Fruit fly (Drosophila melanogaster) whole organism, embryonic: ENCODE data around the gene Men.

ENCODE experiments used
- BtbVII ChIP-seq: fragments of 200-800 bp; sonication (Bioruptor generic); optimal IDR thresholded peaks from 3 replicates; lab custom pipeline; 2017; ENCODE audit warnings: missing biosample characterization, mild to moderate bottlenecking, missing genetic modification characterization
- CG10274 ChIP-seq: fragments of 200-800 bp; sonication (Bioruptor generic); optimal IDR thresholded peaks from 3 replicates; lab custom pipeline; 2017; ENCODE audit warnings: missing biosample characterization, mild to moderate bottlenecking, missing genetic modification characterization
- CG11398 ChIP-seq: fragments of 200-800 bp; sonication (Bioruptor generic); optimal IDR thresholded peaks from 2 replicates; lab custom pipeline; 2016; ENCODE audit warnings: missing biosample characterization, missing genetic modification characterization
- CG11696 ChIP-seq: fragments of 200-800 bp; sonication (Bioruptor generic); IDR thresholded peaks from 2 replicates; pipeline ENCODE4 v1.3.6; 2022; ENCODE audit warnings: missing biosample characterization, missing genetic modification characterization
- CG12104 ChIP-seq: fragments of 200-800 bp; sonication (Bioruptor generic); optimal IDR thresholded peaks from 3 replicates; lab custom pipeline; 2016; ENCODE audit warnings: missing biosample characterization, missing genetic modification characterization
- CG1233 ChIP-seq: fragments of 200-800 bp; sonication (Bioruptor generic); optimal IDR thresholded peaks from 4 replicates; lab custom pipeline; 2018; ENCODE audit warnings: missing biosample characterization, mild to moderate bottlenecking, missing genetic modification characterization
- CG12391 ChIP-seq: fragments of 200-800 bp; sonication (Bioruptor generic); optimal IDR thresholded peaks from 3 replicates; lab custom pipeline; 2018; ENCODE audit warnings: missing biosample characterization, mild to moderate bottlenecking, missing genetic modification characterization, moderate library complexity
- CG14441 ChIP-seq: fragments of 200-800 bp; sonication (Bioruptor generic); IDR thresholded peaks from 2 replicates; pipeline ENCODE4 v1.3.6; 2022; ENCODE audit warnings: missing biosample characterization, missing genetic modification characterization
- CG14710 ChIP-seq: fragments of 200-800 bp; sonication (Bioruptor generic); optimal IDR thresholded peaks from 3 replicates; lab custom pipeline; 2019; ENCODE audit warnings: missing biosample characterization, mild to moderate bottlenecking, missing genetic modification characterization, moderate library complexity
- CG1602 ChIP-seq: fragments of 200-800 bp; sonication (Bioruptor generic); optimal IDR thresholded peaks from 3 replicates; lab custom pipeline; 2016; ENCODE audit warnings: missing biosample characterization, missing genetic modification characterization
- CG17802 ChIP-seq: fragments of 200-800 bp; sonication (Bioruptor generic); optimal IDR thresholded peaks from 2 replicates; lab custom pipeline; 2018; ENCODE audit warnings: missing biosample characterization, mild to moderate bottlenecking, missing genetic modification characterization, moderate library complexity
- CG2889 ChIP-seq: fragments of 200-800 bp; sonication (Bioruptor generic); IDR thresholded peaks from 3 replicates; pipeline ENCODE4 v1.3.6; 2022; ENCODE audit warnings: missing biosample characterization, missing genetic modification characterization
- CG32767 ChIP-seq: fragments of 200-800 bp; sonication (Bioruptor generic); IDR thresholded peaks from 2 replicates; pipeline ENCODE4 v1.3.6; 2022; ENCODE audit warnings: missing biosample characterization, missing genetic modification characterization
- CG4282 ChIP-seq: fragments of 200-800 bp; sonication (Bioruptor generic); optimal IDR thresholded peaks from 2 replicates; lab custom pipeline; 2016; ENCODE audit warnings: missing biosample characterization, missing genetic modification characterization
- CG4424 ChIP-seq: fragments of 200-800 bp; sonication (Bioruptor generic); optimal IDR thresholded peaks from 3 replicates; lab custom pipeline; 2016; ENCODE audit warnings: missing biosample characterization, missing genetic modification characterization
- CG4820 ChIP-seq: fragments of 200-800 bp; sonication (Bioruptor generic); optimal IDR thresholded peaks from 3 replicates; lab custom pipeline; 2016; ENCODE audit warnings: missing biosample characterization, missing genetic modification characterization
- CG5245 ChIP-seq: fragments of 200-800 bp; sonication (Bioruptor generic); optimal IDR thresholded peaks from 3 replicates; lab custom pipeline; 2016; ENCODE audit warnings: missing biosample characterization, missing genetic modification characterization
- CG6254 ChIP-seq: fragments of 200-800 bp; sonication (Bioruptor generic); optimal IDR thresholded peaks from 3 replicates; lab custom pipeline; 2017; ENCODE audit warnings: mild to moderate bottlenecking, missing biosample characterization, missing genetic modification reagents, missing genetic modification characterization
- CG6791 ChIP-seq: fragments of 200-800 bp; sonication (Bioruptor generic); IDR thresholded peaks from 3 replicates; pipeline ENCODE4 v1.3.6; 2022; ENCODE audit warnings: missing biosample characterization, missing genetic modification characterization; ENCODE audit not compliant: partially characterized antibody
- CG6813 ChIP-seq: fragments of 200-800 bp; sonication (Bioruptor generic); optimal IDR thresholded peaks from 2 replicates; lab custom pipeline; 2017; ENCODE audit warnings: missing biosample characterization, missing genetic modification characterization, mild to moderate bottlenecking, moderate library complexity, missing genetic modification reagents
- CG9727 ChIP-seq: fragments of 200-800 bp; sonication (Bioruptor generic); optimal IDR thresholded peaks from 3 replicates; lab custom pipeline; 2017; ENCODE audit warnings: missing biosample characterization, mild to moderate bottlenecking, missing genetic modification characterization
- Dfd ChIP-seq, 2 experiments: fragments of >200 bp; optimal IDR thresholded peaks; 2 replicates each; lab custom pipeline; 2017; ENCODE audit warnings: missing biosample characterization in 2 of 2, missing genetic modification characterization in 2 of 2
- HHEX ChIP-seq: fragments of 200-800 bp; sonication (Bioruptor generic); optimal IDR thresholded peaks from 3 replicates; lab custom pipeline; 2017; ENCODE audit warnings: missing biosample characterization, mild to moderate bottlenecking, missing genetic modification characterization, missing genetic modification reagents
- Kr ChIP-seq: fragments of 200-800 bp; sonication (Bioruptor generic); optimal IDR thresholded peaks from 2 replicates; lab custom pipeline; 2017; ENCODE audit warnings: missing biosample characterization, mild to moderate bottlenecking, missing genetic modification characterization
- Myb ChIP-seq: fragments of 200-800 bp; sonication (Bioruptor generic); optimal IDR thresholded peaks from 2 replicates; lab custom pipeline; 2016; ENCODE audit warnings: missing biosample characterization, missing genetic modification characterization
- Oli ChIP-seq: fragments of 200-800 bp; sonication (Bioruptor generic); optimal IDR thresholded peaks from 2 replicates; lab custom pipeline; 2018; ENCODE audit warnings: missing biosample characterization, mild to moderate bottlenecking, missing genetic modification characterization, moderate library complexity
- TFAM ChIP-seq: fragments of 200-800 bp; sonication (Bioruptor generic); optimal IDR thresholded peaks from 2 replicates; lab custom pipeline; 2017; ENCODE audit warnings: missing biosample characterization, missing genetic modification characterization, inconsistent platforms
- bcd ChIP-seq: fragments of 200-800 bp; sonication (Bioruptor generic); optimal IDR thresholded peaks from 2 replicates; lab custom pipeline; 2017; ENCODE audit warnings: missing biosample characterization, mild to moderate bottlenecking, missing genetic modification characterization
- cad ChIP-seq: fragments of >200 bp; optimal IDR thresholded peaks from 2 replicates; lab custom pipeline; 2017; ENCODE audit warnings: missing biosample characterization, missing genetic modification characterization
- cg ChIP-seq: fragments of 200-800 bp; sonication (Bioruptor generic); optimal IDR thresholded peaks from 3 replicates; lab custom pipeline; 2019; ENCODE audit warnings: missing biosample characterization, mild to moderate bottlenecking, missing genetic modification characterization, moderate library complexity
- ci ChIP-seq: fragments of 200-800 bp; sonication (Bioruptor generic); IDR thresholded peaks from 3 replicates; pipeline ENCODE4 v1.3.6; 2022; ENCODE audit warnings: missing biosample characterization, missing genetic modification characterization
- crol ChIP-seq: fragments of 200-800 bp; sonication (Bioruptor generic); IDR thresholded peaks from 2 replicates; pipeline ENCODE4 v1.3.6; 2022; ENCODE audit warnings: missing biosample characterization, missing genetic modification characterization
- dimm ChIP-seq: fragments of 200-800 bp; sonication (Bioruptor generic); IDR thresholded peaks from 2 replicates; pipeline ENCODE4 v1.3.6; 2022; ENCODE audit warnings: missing biosample characterization, missing genetic modification characterization
- fd96Cb ChIP-seq: fragments of 200-800 bp; sonication (Bioruptor generic); optimal IDR thresholded peaks from 2 replicates; lab custom pipeline; 2018; ENCODE audit warnings: missing biosample characterization, mild to moderate bottlenecking, missing genetic modification characterization, moderate library complexity
- grau ChIP-seq: fragments of 200-800 bp; optimal IDR thresholded peaks from 3 replicates; lab custom pipeline; 2019; ENCODE audit warnings: missing biosample characterization, mild to moderate bottlenecking, missing genetic modification characterization, moderate library complexity
- gro ChIP-seq: fragments of 200-800 bp; sonication (Bioruptor generic); optimal IDR thresholded peaks from 2 replicates; lab custom pipeline; 2016; ENCODE audit warnings: missing biosample characterization, missing genetic modification characterization
- gsb ChIP-seq: fragments of 200-800 bp; sonication (Bioruptor generic); IDR thresholded peaks from 2 replicates; pipeline ENCODE4 v1.3.6; 2022; ENCODE audit warnings: missing biosample characterization, missing genetic modification characterization
- hbn ChIP-seq: fragments of 200-800 bp; sonication (Bioruptor generic); IDR thresholded peaks from 2 replicates; pipeline ENCODE4 v1.3.6; 2022; ENCODE audit warnings: missing biosample characterization, missing genetic modification characterization; ENCODE audit not compliant: partially characterized antibody
- hth ChIP-seq: fragments of >200 bp; optimal IDR thresholded peaks from 2 replicates; lab custom pipeline; 2017; ENCODE audit warnings: inconsistent platforms
- insv ChIP-seq, 2 experiments: fragments of 200-800 bp; sonication (Bioruptor generic); optimal IDR thresholded peaks; 3 replicates each; lab custom pipeline; 2016 to 2018; ENCODE audit warnings: missing biosample characterization in 2 of 2, missing genetic modification characterization in 2 of 2
- knrl ChIP-seq: fragments of 200-800 bp; sonication (Bioruptor generic); IDR thresholded peaks from 3 replicates; pipeline ENCODE4 v1.3.6; 2022; ENCODE audit warnings: missing biosample characterization, missing genetic modification characterization; ENCODE audit not compliant: partially characterized antibody
- odd ChIP-seq: fragments of 200-800 bp; sonication (Bioruptor generic); optimal IDR thresholded peaks from 2 replicates; lab custom pipeline; 2017; ENCODE audit warnings: missing biosample characterization, mild to moderate bottlenecking, missing genetic modification characterization
- pb ChIP-seq: fragments of 200-800 bp; sonication (Bioruptor generic); optimal IDR thresholded peaks from 3 replicates; lab custom pipeline; 2016; ENCODE audit warnings: missing biosample characterization, missing genetic modification characterization
- phol ChIP-seq: fragments of 200-800 bp; sonication (Bioruptor generic); optimal IDR thresholded peaks from 3 replicates; lab custom pipeline; 2018; ENCODE audit warnings: missing biosample characterization, mild to moderate bottlenecking, missing genetic modification characterization, moderate library complexity
- prd ChIP-seq, 3 experiments: fragments of >200 bp in 2 of 3; fragments of 200-800 bp in 1 of 3; sonication (Bioruptor generic) in 1 of 3; optimal IDR thresholded peaks in 2 of 3; IDR thresholded peaks in 1 of 3; 2 replicates in 2 of 3; 3 replicates in 1 of 3; pipeline versions ENCODE4 v1.3.6 to Lab custom; 2017 to 2022; ENCODE audit warnings: missing biosample characterization in 1 of 3, missing genetic modification characterization in 1 of 3
- sc ChIP-seq, 3 experiments: fragments of >200 bp in 2 of 3; fragments of 200-800 bp in 1 of 3; sonication (Bioruptor generic) in 1 of 3; optimal IDR thresholded peaks; 2 replicates in 2 of 3; 3 replicates in 1 of 3; lab custom pipeline; 2017; ENCODE audit warnings: mild to moderate bottlenecking in 1 of 3, missing biosample characterization in 1 of 3, missing genetic modification characterization in 1 of 3, missing genetic modification reagents in 1 of 3
- sens ChIP-seq: fragments of 200-800 bp; sonication (Bioruptor generic); peaks from one replicate; lab custom pipeline; 2016; ENCODE audit warnings: missing biosample characterization, missing genetic modification characterization
- sna ChIP-seq: fragments of 200-800 bp; sonication (Bioruptor generic); IDR thresholded peaks from 2 replicates; pipeline ENCODE4 v1.3.6; 2022; ENCODE audit warnings: missing biosample characterization, missing genetic modification characterization; ENCODE audit not compliant: partially characterized antibody
- tna ChIP-seq: fragments of 200-800 bp; sonication (Bioruptor generic); IDR thresholded peaks from 2 replicates; pipeline ENCODE4 v1.3.6; 2022; ENCODE audit warnings: missing biosample characterization, missing genetic modification characterization; ENCODE audit not compliant: partially characterized antibody
- trem ChIP-seq: fragments of 200-800 bp; optimal IDR thresholded peaks from 3 replicates; lab custom pipeline; 2019; ENCODE audit warnings: missing biosample characterization, mild to moderate bottlenecking, missing genetic modification characterization, moderate library complexity

Men gene

dm6 chr3R:12697571-12698039 is 24.6 kb downstream of the Men start (continued):
- TF ChIP-seq CG10274 (no peak), CG1602 (no peak), dimm (GFP tag; lab: Robert Waterston, UW) (no peak), CG4820 (GFP tag; lab: Kevin White, UChicago) (no peak), CG5245 (no peak), bcd (GFP tag; lab: Kevin White, UChicago) (no peak), sens (GFP tag; lab: Kevin White, UChicago) (peak; percentile 76), CG17802 (tag; lab: Kevin White, UChicago) (no peak), hbn (GFP tag; lab: Robert Waterston, UW) (0 out of 2 replicates have a peak, but pooled peaks have one; percentile 31), hth (lab: Kevin White, UChicago) (no peak), CG12104 (no peak), CG2889 (GFP tag; lab: Robert Waterston, UW) (no peak), phol (peak; percentile 40), tna (GFP tag; lab: Robert Waterston, UW) (no peak), sna (GFP tag; lab: Robert Waterston, UW) (0 out of 2 replicates have a peak, but pooled peaks have one; percentile 41), CG1233 (GFP tag; lab: Kevin White, UChicago) (no peak), grau (tag; lab: Kevin White, UChicago) (peak; percentile 21), CG4282 (GFP tag; lab: Kevin White, UChicago) (no peak), CG32767 (peak; percentile 45; the same call in 1 of the 2 replicates), CG12391 (peak; percentile 42), sc (optimal IDR thresholded peaks at IDR 0.05; lab: Kevin White, UChicago) (no peak), sc (GFP tag; optimal IDR thresholded peaks at IDR 0.05; lab: Kevin White, UChicago) (no peak), fd96Cb (no peak), insv (GFP tag; optimal IDR thresholded peaks at IDR 0.05; lab: Kevin White, UChicago) (no peak), CG14710 (tag; lab: Kevin White, UChicago) (peak; percentile 65), CG6791 (GFP tag; lab: Robert Waterston, UW) (peak; percentile 63; the same call in 2 of the 3 replicates), odd (GFP tag; lab: Kevin White, UChicago) (no peak), CG11696 (GFP tag; lab: Robert Waterston, UW) (no peak), Oli (tag; lab: Kevin White, UChicago) (no peak), CG6254 (GFP tag; lab: Kevin White, UChicago) (no peak), CG11398 (GFP tag; lab: Kevin White, UChicago) (no peak), ci (GFP tag; lab: Robert Waterston, UW) (no peak), CG9727 (GFP tag; lab: Kevin White, UChicago) (no peak), gsb (GFP tag; lab: Robert Waterston, UW) (no peak), CG14441 (GFP tag; lab: Robert Waterston, UW) (no peak), HHEX (GFP tag; lab: Kevin White, UChicago) (no peak), prd (optimal IDR thresholded peaks at IDR 0.05; lab: Kevin White, UChicago) (no peak), prd (GFP tag; IDR thresholded peaks at IDR 0.05; lab: Robert Waterston, UW) (no peak), Dfd (GFP tag; optimal IDR thresholded peaks at IDR 0.05; lab: Kevin White, UChicago) (no peak), cad (GFP tag; lab: Kevin White, UChicago) (no peak), CG6813 (no peak), knrl (GFP tag; lab: Robert Waterston, UW) (peak; percentile 60), cg (no peak), gro (GFP tag; lab: Kevin White, UChicago) (no peak), crol (no peak), Myb (peak; percentile 47), BtbVII (GFP tag; lab: Kevin White, UChicago) (peak; percentile 16), Kr (GFP tag; lab: Kevin White, UChicago) (no peak), trem (tag; lab: Kevin White, UChicago) (peak; percentile 78), CG4424 (no peak), pb (GFP tag; lab: Kevin White, UChicago) (no peak), TFAM (GFP tag; lab: Kevin White, UChicago) (no peak)
